Fruit fly (Drosophila melanogaster) Kc167 (cell line): ENCODE results near the gene CG31294.

Experiments used
- Myc ChIP-seq: fragments of >200 bp; optimal IDR thresholded peaks from 2 replicates; lab custom pipeline; 2017; ENCODE audit warnings: missing external identifiers
- h ChIP-seq: fragments of >200 bp; optimal IDR thresholded peaks from 3 replicates; lab custom pipeline; 2018; ENCODE audit warnings: missing external identifiers
- psq ChIP-seq: fragments of >200 bp; optimal IDR thresholded peaks from 2 replicates; lab custom pipeline; 2017; ENCODE audit warnings: missing external identifiers
- ttk ChIP-seq: sonication (Bioruptor generic); optimal IDR thresholded peaks from 2 replicates; lab custom pipeline; 2017; ENCODE audit warnings: missing external identifiers

- no peak for TF ChIP-seq Myc
- TF ChIP-seq h (lab: Kevin White, UChicago), result no peak
- no peak for TF ChIP-seq psq (lab: Kevin White, UChicago)
- TF ChIP-seq ttk (lab: Kevin White, UChicago), result no peak
These were observed 39.3 kb downstream of the CG31294 start for dm6 chr3R:15677074-15677409.
